Worm (Caenorhabditis elegans) whole organism, L1 larva: ENCODE results near the gene cwn-1.

Experiments used
- C04F5.9 ChIP-seq: sonication (generic microtip); optimal IDR thresholded peaks from 2 replicates; lab custom pipeline; 2016; ENCODE audit warnings: missing genetic modification characterization, missing compliant biosample characterization
- C34B4.2 ChIP-seq: sonication (generic microtip); optimal IDR thresholded peaks from 2 replicates; lab custom pipeline; 2017; ENCODE audit warnings: mild to moderate bottlenecking, missing genetic modification characterization, missing compliant biosample characterization
- F16B12.6 ChIP-seq: fragments of 150-350 bp; optimal IDR thresholded peaks from 2 replicates; lab custom pipeline; 2014; ENCODE audit warnings: missing biosample characterization, missing genetic modification characterization
- Y116A8C.19 ChIP-seq: sonication (generic microtip); optimal IDR thresholded peaks from 2 replicates; lab custom pipeline; 2016; ENCODE audit warnings: missing compliant biosample characterization, missing genetic modification characterization, borderline replicate concordance
- aha-1 ChIP-seq: fragments of 150-350 bp; optimal IDR thresholded peaks from 2 replicates; lab custom pipeline; 2014; ENCODE audit warnings: missing biosample characterization, missing genetic modification characterization
- aly-2 ChIP-seq: fragments of 150-350 bp; optimal IDR thresholded peaks from 2 replicates; lab custom pipeline; 2014; ENCODE audit warnings: missing biosample characterization, missing genetic modification characterization
- ama-1 ChIP-seq: fragments of 150-350 bp; optimal IDR thresholded peaks from 2 replicates; lab custom pipeline; 2014
- blmp-1 ChIP-seq: fragments of 150-350 bp; optimal IDR thresholded peaks from 2 replicates; lab custom pipeline; 2014; ENCODE audit warnings: missing biosample characterization, missing genetic modification characterization
- efl-1 ChIP-seq, 4 experiments: fragments of 150-350 bp; optimal IDR thresholded peaks in 3 of 4; peaks in 1 of 4; 1 replicate in 1 of 4; 2 replicates in 3 of 4; lab custom pipeline; 2014; ENCODE audit warnings: missing biosample characterization in 2 of 4, missing genetic modification characterization in 2 of 4, missing genetic modification reagents in 2 of 4
- egl-13 ChIP-seq: sonication (generic microtip); optimal IDR thresholded peaks from 2 replicates; lab custom pipeline; 2016; ENCODE audit warnings: missing genotype, missing genetic modification reagents, missing genetic modification characterization, missing compliant biosample characterization
- elt-3 ChIP-seq, 6 experiments: fragments of 150-350 bp in 1 of 6; sonication (generic microtip); optimal IDR thresholded peaks; 2 replicates each; lab custom pipeline; 2017 to 2018; ENCODE audit warnings: missing biosample characterization in 6 of 6, missing genetic modification characterization in 6 of 6, inconsistent platforms in 1 of 6
- ets-5 ChIP-seq: fragments of 200-800 bp; sonication (Bioruptor generic); IDR thresholded peaks from 2 replicates; pipeline ENCODE4 v1.3.6; 2022; ENCODE audit warnings: missing genetic modification characterization, missing compliant biosample characterization
- fkh-10 ChIP-seq: sonication (generic microtip); optimal IDR thresholded peaks from 2 replicates; lab custom pipeline; 2017; ENCODE audit warnings: missing biosample characterization, missing genetic modification reagents, missing genetic modification characterization
- fkh-8 ChIP-seq: sonication (generic microtip); optimal IDR thresholded peaks from 2 replicates; lab custom pipeline; 2016; ENCODE audit warnings: mild to moderate bottlenecking, missing genetic modification characterization, missing compliant biosample characterization
- hpl-2 ChIP-seq: fragments of 150-350 bp; optimal IDR thresholded peaks from 2 replicates; lab custom pipeline; 2014; ENCODE audit warnings: missing biosample characterization, missing genetic modification reagents, missing genetic modification characterization
- irx-1 ChIP-seq: sonication (generic microtip); optimal IDR thresholded peaks from 2 replicates; lab custom pipeline; 2016; ENCODE audit warnings: missing genetic modification characterization, missing compliant biosample characterization
- lin-13 ChIP-seq: fragments of 150-350 bp; optimal IDR thresholded peaks from 2 replicates; lab custom pipeline; 2014; ENCODE audit warnings: missing biosample characterization, missing genetic modification reagents, missing genetic modification characterization
- lin-14 ChIP-seq: fragments of 200-800 bp; sonication (Bioruptor generic); optimal IDR thresholded peaks from 2 replicates; lab custom pipeline; 2018; ENCODE audit warnings: mild to moderate bottlenecking, missing genetic modification characterization, moderate library complexity, missing compliant biosample characterization
- lin-15B ChIP-seq: fragments of 150-350 bp; sonication (generic microtip); optimal IDR thresholded peaks from 3 replicates; lab custom pipeline; 2014; ENCODE audit warnings: missing biosample characterization, missing genetic modification characterization
- lir-3 ChIP-seq: sonication (generic microtip); optimal IDR thresholded peaks from 2 replicates; lab custom pipeline; 2016; ENCODE audit warnings: mild to moderate bottlenecking, missing genetic modification characterization, moderate library complexity, missing compliant biosample characterization; ENCODE audit not compliant: poor library complexity
- lsy-2 ChIP-seq, 2 experiments: fragments of 150-350 bp; optimal IDR thresholded peaks; 2 replicates each; lab custom pipeline; 2014; ENCODE audit warnings: missing biosample characterization in 2 of 2, missing genetic modification characterization in 2 of 2
- mep-1 ChIP-seq: fragments of 150-350 bp; optimal IDR thresholded peaks from 2 replicates; lab custom pipeline; 2014; ENCODE audit warnings: missing biosample characterization, missing genetic modification characterization
- nhr-11 ChIP-seq: fragments of 150-350 bp; optimal IDR thresholded peaks from 2 replicates; lab custom pipeline; 2014; ENCODE audit warnings: missing biosample characterization, missing genetic modification characterization
- nhr-19 ChIP-seq: fragments of 200-800 bp; sonication (Bioruptor generic); conservative IDR thresholded peaks from 2 replicates; pipeline ENCODE4 v1.3.6; 2022; ENCODE audit warnings: missing genetic modification characterization, missing compliant biosample characterization
- nhr-237 ChIP-seq: fragments of 150-350 bp; optimal IDR thresholded peaks from 2 replicates; lab custom pipeline; 2014; ENCODE audit warnings: missing biosample characterization, missing genetic modification characterization
- nhr-28 ChIP-seq: fragments of 150-350 bp; optimal IDR thresholded peaks from 2 replicates; lab custom pipeline; 2014; ENCODE audit warnings: missing biosample characterization, missing genetic modification characterization
- nhr-47 ChIP-seq: sonication (generic microtip); optimal IDR thresholded peaks from 2 replicates; lab custom pipeline; 2016; ENCODE audit warnings: mild to moderate bottlenecking, missing genetic modification characterization, moderate library complexity, missing compliant biosample characterization
- nhr-71 ChIP-seq: sonication (generic microtip); optimal IDR thresholded peaks from 2 replicates; lab custom pipeline; 2016; ENCODE audit warnings: mild to moderate bottlenecking, missing genetic modification characterization, moderate library complexity, missing compliant biosample characterization
- nhr-76 ChIP-seq: sonication (generic microtip); optimal IDR thresholded peaks from 2 replicates; lab custom pipeline; 2017; ENCODE audit warnings: missing biosample characterization, missing genetic modification characterization
- nhr-77 ChIP-seq: fragments of 150-350 bp; optimal IDR thresholded peaks from 2 replicates; lab custom pipeline; 2014; ENCODE audit warnings: missing biosample characterization, missing genetic modification characterization
- nhr-85 ChIP-seq: sonication (generic microtip); peaks from one replicate; lab custom pipeline; 2016; ENCODE audit warnings: missing genetic modification characterization, inconsistent platforms, missing compliant biosample characterization
- pax-3 ChIP-seq: fragments of 200-800 bp; sonication (Bioruptor generic); optimal IDR thresholded peaks from 2 replicates; lab custom pipeline; 2018; ENCODE audit warnings: mild to moderate bottlenecking, missing genetic modification characterization, moderate library complexity, missing compliant biosample characterization
- rnt-1 ChIP-seq: sonication (generic microtip); optimal IDR thresholded peaks from 2 replicates; lab custom pipeline; 2016; ENCODE audit warnings: mild to moderate bottlenecking, missing genetic modification characterization, moderate library complexity, missing compliant biosample characterization
- skn-1 ChIP-seq: fragments of 150-350 bp; optimal IDR thresholded peaks from 2 replicates; lab custom pipeline; 2014; ENCODE audit warnings: missing biosample characterization, missing genetic modification characterization
- snpc-4 ChIP-seq: fragments of 150-350 bp; optimal IDR thresholded peaks from 2 replicates; lab custom pipeline; 2014; ENCODE audit warnings: missing biosample characterization, missing genetic modification characterization
- snu-23 ChIP-seq: sonication (generic microtip); optimal IDR thresholded peaks from 2 replicates; lab custom pipeline; 2016; ENCODE audit warnings: missing genetic modification characterization, missing compliant biosample characterization
- sup-37 ChIP-seq: fragments of 200-800 bp; sonication (Bioruptor generic); optimal IDR thresholded peaks from 2 replicates; lab custom pipeline; 2018; ENCODE audit warnings: mild to moderate bottlenecking, missing genetic modification characterization, missing compliant biosample characterization
- swsn-7 ChIP-seq: sonication (generic microtip); optimal IDR thresholded peaks from 2 replicates; lab custom pipeline; 2016; ENCODE audit warnings: missing genetic modification characterization, missing compliant biosample characterization
- tbx-2 ChIP-seq: sonication (generic microtip); optimal IDR thresholded peaks from 2 replicates; lab custom pipeline; 2016; ENCODE audit warnings: missing genetic modification characterization, missing compliant biosample characterization
- tlp-1 ChIP-seq: fragments of 150-350 bp; optimal IDR thresholded peaks from 2 replicates; lab custom pipeline; 2014; ENCODE audit warnings: missing biosample characterization, missing genetic modification characterization
- zip-4 ChIP-seq: fragments of 200-800 bp; sonication (Bioruptor generic); optimal IDR thresholded peaks from 2 replicates; lab custom pipeline; 2018; ENCODE audit warnings: mild to moderate bottlenecking, missing genetic modification characterization, moderate library complexity, missing compliant biosample characterization
- ztf-11 ChIP-seq, 2 experiments: sonication (generic microtip); optimal IDR thresholded peaks; 2 replicates each; lab custom pipeline; 2016 to 2017; ENCODE audit warnings: missing genetic modification characterization in 2 of 2, missing biosample characterization in 1 of 2, missing compliant biosample characterization in 1 of 2
- ztf-4 ChIP-seq: fragments of 150-350 bp; optimal IDR thresholded peaks from 2 replicates; lab custom pipeline; 2014; ENCODE audit warnings: missing biosample characterization, missing genetic modification characterization

cwn-1 gene

ce11 chrII:159294-159922 is 26.0 kb upstream of the cwn-1 start (continued):
- TF ChIP-seq lin-15B (tag; lab: Kevin White, UChicago) (no peak), hpl-2 (GFP tag; lab: Kevin White, UChicago) (no peak), rnt-1 (tag; lab: Kevin White, UChicago) (peak; percentile 63), nhr-19 (GFP tag; lab: Robert Waterston, UW) (no peak), nhr-71 (tag; lab: Kevin White, UChicago) (peak; percentile 68), nhr-85 (tag; lab: Kevin White, UChicago) (peak; percentile 78), swsn-7 (tag; lab: Kevin White, UChicago) (no peak), nhr-47 (tag; lab: Kevin White, UChicago) (peak; percentile 7), blmp-1 (tag; lab: Kevin White, UChicago) (peak; percentile 81), mep-1 (peak; percentile 49), efl-1 (optimal IDR thresholded peaks at IDR 0.05; lab: Kevin White, UChicago) (peak; percentile 39 to 47), efl-1 (GFP tag; optimal IDR thresholded peaks at IDR 0.05 in 1 of 2; lab: Kevin White, UChicago) (peak; percentile 2 to 91), aly-2 (tag; lab: Kevin White, UChicago) (no peak), tbx-2 (tag; lab: Kevin White, UChicago) (no peak), sup-37 (GFP tag; lab: Kevin White, UChicago) (no peak), nhr-76 (no peak), fkh-10 (GFP tag; lab: Kevin White, UChicago) (no peak), zip-4 (GFP tag; lab: Kevin White, UChicago) (no peak), lin-14 (GFP tag; lab: Kevin White, UChicago) (peak; percentile 66), nhr-11 (tag; lab: Kevin White, UChicago) (no peak), lsy-2 (tag; optimal IDR thresholded peaks at IDR 0.05; lab: Kevin White, UChicago) (peak; percentile 31 to 68)

ce11 chrII:158004-158731 is 24.8 kb upstream of the cwn-1 start:
- TF ChIP-seq blmp-1 (tag; lab: Kevin White, UChicago) (peak; percentile 98), nhr-71 (tag; lab: Kevin White, UChicago) (peak; percentile 58), Y116A8C.19 (tag; lab: Kevin White, UChicago) (no peak), elt-3 (tag; optimal IDR thresholded peaks at IDR 0.05; lab: Kevin White, UChicago) (peak in 1 of 6 experiments; percentile 17), nhr-85 (tag; lab: Kevin White, UChicago) (peak; percentile 27), nhr-47 (tag; lab: Kevin White, UChicago) (peak; percentile 44), lin-14 (GFP tag; lab: Kevin White, UChicago) (peak; percentile 61), swsn-7 (tag; lab: Kevin White, UChicago) (peak; percentile 6), tlp-1 (tag; lab: Kevin White, UChicago) (no peak), fkh-8 (peak; percentile 76), nhr-237 (tag; lab: Kevin White, UChicago) (no peak), ztf-4 (no peak), tbx-2 (tag; lab: Kevin White, UChicago) (peak; percentile 22)
- TF ChIP-seq, all 84 proteins: peak for 9

ce11 chrII:156999-157499 is 23.7 kb upstream of the cwn-1 start:
- TF ChIP-seq ets-5 (GFP tag; lab: Robert Waterston, UW): no peak
- TF ChIP-seq efl-1 (optimal IDR thresholded peaks at IDR 0.05; lab: Kevin White, UChicago): no peak
- peak in 1 of 2 experiments; percentile 78 for TF ChIP-seq efl-1 (GFP tag; optimal IDR thresholded peaks at IDR 0.05 in 1 of 2; lab: Kevin White, UChicago)

- peak; percentile 19 to 91 for TF ChIP-seq ztf-11 (tag; optimal IDR thresholded peaks at IDR 0.05; lab: Kevin White, UChicago)
- TF ChIP-seq nhr-77: peak; percentile 81
- TF ChIP-seq irx-1 (tag; lab: Kevin White, UChicago): peak; percentile 95
- TF ChIP-seq lir-3 (tag; lab: Kevin White, UChicago): peak; percentile 91
- peak; percentile 97 for TF ChIP-seq lin-15B (tag; lab: Kevin White, UChicago)
- peak; percentile 90 for TF ChIP-seq C04F5.9 (tag; lab: Kevin White, UChicago)
- TF ChIP-seq nhr-28 (tag; lab: Kevin White, UChicago): peak; percentile 48
- TF ChIP-seq aha-1 (tag; lab: Kevin White, UChicago): peak; percentile 69
- peak; percentile 98 for TF ChIP-seq nhr-71 (tag; lab: Kevin White, UChicago)
- TF ChIP-seq egl-13 (tag; lab: Kevin White, UChicago): peak; percentile 94
- peak; percentile 27 for TF ChIP-seq C34B4.2 (tag; lab: Kevin White, UChicago)
- TF ChIP-seq lsy-2 (tag; optimal IDR thresholded peaks at IDR 0.05; lab: Kevin White, UChicago): peak; percentile 94 to 95
- TF ChIP-seq F16B12.6 (tag; lab: Kevin White, UChicago): peak; percentile 100
- TF ChIP-seq ama-1 (lab: Kevin White, UChicago): peak; percentile 59
- peak; percentile 89 for TF ChIP-seq pax-3
- peak; percentile 81 for TF ChIP-seq nhr-11 (tag; lab: Kevin White, UChicago)
- peak; percentile 79 for TF ChIP-seq snpc-4
- TF ChIP-seq snu-23 (GFP tag; lab: Kevin White, UChicago): peak; percentile 98
- peak; percentile 97 for TF ChIP-seq lin-13
- TF ChIP-seq fkh-8: peak; percentile 94
- TF ChIP-seq skn-1 (tag; lab: Kevin White, UChicago): peak; percentile 90
Observed at ce11 chrII:155904-156303, 22.5 kb upstream of the cwn-1 start, which contains the start of gene mrpl-28. TSS of gene mrpl-28 (minus strand) at chrII:156009.
